Fruit fly (Drosophila melanogaster) whole organism, prepupa: ENCODE results near the gene nebu.

Experiments used
- CG10631 ChIP-seq: fragments of 200-800 bp; sonication (Bioruptor generic); optimal IDR thresholded peaks from 2 replicates; lab custom pipeline; 2016; ENCODE audit warnings: missing biosample characterization, missing genetic modification characterization
- CG15336 ChIP-seq: fragments of 200-800 bp; sonication (Bioruptor generic); IDR thresholded peaks from 2 replicates; pipeline ENCODE4 v1.3.6; 2022; ENCODE audit warnings: missing biosample characterization, missing genetic modification characterization
- CG7368 ChIP-seq: fragments of 200-800 bp; sonication (Bioruptor generic); optimal IDR thresholded peaks from 3 replicates; lab custom pipeline; 2016; ENCODE audit warnings: missing biosample characterization, missing genetic modification characterization
- Lpt ChIP-seq: fragments of 200-800 bp; sonication (Bioruptor generic); optimal IDR thresholded peaks from 3 replicates; lab custom pipeline; 2016; ENCODE audit warnings: missing biosample characterization, missing genetic modification characterization
- Met ChIP-seq: fragments of 200-800 bp; sonication (Bioruptor generic); optimal IDR thresholded peaks from 3 replicates; lab custom pipeline; 2016; ENCODE audit warnings: missing biosample characterization, missing genetic modification characterization
- spab ChIP-seq: fragments of 200-800 bp; sonication (Bioruptor generic); optimal IDR thresholded peaks from 2 replicates; lab custom pipeline; 2017; ENCODE audit warnings: missing biosample characterization, mild to moderate bottlenecking, missing genetic modification characterization, missing genetic modification reagents
- ss ChIP-seq, 2 experiments: fragments of 200-800 bp; sonication (Bioruptor generic); optimal IDR thresholded peaks; 2 replicates in 1 of 2; 3 replicates in 1 of 2; lab custom pipeline; 2017 to 2018; ENCODE audit warnings: mild to moderate bottlenecking in 2 of 2, missing biosample characterization in 2 of 2, missing genetic modification characterization in 2 of 2, moderate library complexity in 1 of 2

dm6 chr3L:12862820-12863219, 19.9 kb upstream of the nebu start, which contains the start of gene CG10943:
- TF ChIP-seq Lpt (GFP tag; lab: Kevin White, UChicago) (no peak), CG15336 (no peak), CG7368 (GFP tag; lab: Kevin White, UChicago) (no peak), spab (GFP tag; lab: Kevin White, UChicago) (no peak), ss (GFP tag; optimal IDR thresholded peaks at IDR 0.05; lab: Kevin White, UChicago) (no peak), CG10631 (no peak), Met (GFP tag; lab: Kevin White, UChicago) (no peak)
